Fruit fly (Drosophila melanogaster) whole organism, embryonic: ENCODE data around the gene CG14655.

Experiments used
- CG10321 ChIP-seq: fragments of 200-800 bp; sonication (Bioruptor generic); IDR thresholded peaks from 2 replicates; pipeline ENCODE4 v1.3.6; 2022; ENCODE audit warnings: missing biosample characterization, missing genetic modification characterization
- CG12744 ChIP-seq: fragments of 200-800 bp; sonication (Bioruptor generic); optimal IDR thresholded peaks from 2 replicates; lab custom pipeline; 2016; ENCODE audit warnings: missing biosample characterization, missing genetic modification characterization
- CG12769 ChIP-seq: fragments of 200-800 bp; sonication (Bioruptor generic); optimal IDR thresholded peaks from 2 replicates; lab custom pipeline; 2019; ENCODE audit warnings: missing biosample characterization, mild to moderate bottlenecking, missing genetic modification characterization, moderate library complexity
- CG14014 ChIP-seq: fragments of 200-800 bp; sonication (Bioruptor generic); IDR thresholded peaks from 2 replicates; pipeline ENCODE4 v1.3.6; 2022; ENCODE audit warnings: missing biosample characterization, missing genetic modification characterization
- CG15696 ChIP-seq: fragments of 200-800 bp; sonication (Bioruptor generic); optimal IDR thresholded peaks from 2 replicates; lab custom pipeline; 2019; ENCODE audit warnings: missing biosample characterization, mild to moderate bottlenecking, missing genetic modification characterization, moderate library complexity
- CG1602 ChIP-seq: fragments of 200-800 bp; sonication (Bioruptor generic); optimal IDR thresholded peaks from 3 replicates; lab custom pipeline; 2016; ENCODE audit warnings: missing biosample characterization, missing genetic modification characterization
- CG1647 ChIP-seq: fragments of 200-800 bp; sonication (Bioruptor generic); optimal IDR thresholded peaks from 3 replicates; lab custom pipeline; 2016; ENCODE audit warnings: missing biosample characterization, missing genetic modification characterization
- CG16779 ChIP-seq: fragments of 200-800 bp; sonication (Bioruptor generic); IDR thresholded peaks from 2 replicates; pipeline ENCODE4 v1.3.6; 2022; ENCODE audit warnings: missing biosample characterization, missing genetic modification characterization
- CG2199 ChIP-seq: fragments of 200-800 bp; sonication (Bioruptor generic); IDR thresholded peaks from 3 replicates; pipeline ENCODE4 v1.3.6; 2022; ENCODE audit warnings: missing biosample characterization, missing genetic modification characterization
- CG3281 ChIP-seq: fragments of 200-800 bp; sonication (Bioruptor generic); optimal IDR thresholded peaks from 3 replicates; lab custom pipeline; 2017; ENCODE audit warnings: missing biosample characterization, mild to moderate bottlenecking, missing genetic modification characterization
- CG34422 ChIP-seq: fragments of 200-800 bp; sonication (Bioruptor generic); IDR thresholded peaks from 3 replicates; pipeline ENCODE4 v1.3.6; 2022; ENCODE audit warnings: missing biosample characterization, missing genetic modification characterization
- CG4360 ChIP-seq: fragments of 200-800 bp; sonication (Bioruptor generic); IDR thresholded peaks from 2 replicates; pipeline ENCODE4 v1.3.6; 2022; ENCODE audit warnings: missing biosample characterization, missing genetic modification characterization
- CG5953 ChIP-seq: fragments of 200-800 bp; sonication (Bioruptor generic); IDR thresholded peaks from 2 replicates; pipeline ENCODE4 v1.3.6; 2022; ENCODE audit warnings: missing biosample characterization, missing genetic modification characterization
- Elba2 ChIP-seq: fragments of 200-800 bp; sonication (Bioruptor generic); optimal IDR thresholded peaks from 3 replicates; lab custom pipeline; 2016; ENCODE audit warnings: missing biosample characterization, missing genetic modification characterization
- Ets65A ChIP-seq: fragments of 200-800 bp; sonication (Bioruptor generic); peaks from one replicate; lab custom pipeline; 2016; ENCODE audit warnings: missing biosample characterization, missing genetic modification characterization
- HLH4C ChIP-seq: fragments of 200-800 bp; sonication (Bioruptor generic); IDR thresholded peaks from 3 replicates; pipeline ENCODE4 v1.3.6; 2022; ENCODE audit warnings: missing biosample characterization, missing genetic modification characterization; ENCODE audit not compliant: partially characterized antibody
- Lpt ChIP-seq: fragments of >200 bp; optimal IDR thresholded peaks from 2 replicates; lab custom pipeline; 2018; ENCODE audit warnings: missing biosample characterization, missing genetic modification characterization
- Scr ChIP-seq: fragments of 200-800 bp; sonication (Bioruptor generic); IDR thresholded peaks from 2 replicates; pipeline ENCODE4 v1.3.6; 2022; ENCODE audit warnings: missing biosample characterization, missing genetic modification characterization; ENCODE audit not compliant: partially characterized antibody
- Trl ChIP-seq, 3 experiments: fragments of >200 bp in 2 of 3; fragments of 200-800 bp in 1 of 3; sonication (Bioruptor generic) in 1 of 3; optimal IDR thresholded peaks; 2 replicates in 1 of 3; 3 replicates in 2 of 3; lab custom pipeline; 2016 to 2017; ENCODE audit warnings: missing biosample characterization in 1 of 3, missing genetic modification characterization in 1 of 3
- abd-A ChIP-seq: fragments of 200-800 bp; sonication (Bioruptor generic); optimal IDR thresholded peaks from 3 replicates; lab custom pipeline; 2019; ENCODE audit warnings: missing biosample characterization, mild to moderate bottlenecking, missing genetic modification characterization, moderate library complexity
- chinmo ChIP-seq: fragments of 200-800 bp; sonication (Bioruptor generic); IDR thresholded peaks from 4 replicates; pipeline ENCODE4 v1.3.6; 2022; ENCODE audit warnings: missing biosample characterization, missing genetic modification characterization; ENCODE audit not compliant: partially characterized antibody
- crol ChIP-seq: fragments of 200-800 bp; sonication (Bioruptor generic); IDR thresholded peaks from 2 replicates; pipeline ENCODE4 v1.3.6; 2022; ENCODE audit warnings: missing biosample characterization, missing genetic modification characterization
- ewg ChIP-seq: fragments of 200-800 bp; sonication (Bioruptor generic); optimal IDR thresholded peaks from 3 replicates; lab custom pipeline; 2017; ENCODE audit warnings: mild to moderate bottlenecking, missing biosample characterization, missing genetic modification reagents, missing genetic modification characterization
- fru ChIP-seq: fragments of >200 bp; optimal IDR thresholded peaks from 2 replicates; lab custom pipeline; 2017
- gce ChIP-seq: fragments of 200-800 bp; sonication (Bioruptor generic); IDR thresholded peaks from 3 replicates; pipeline ENCODE4 v1.3.6; 2022; ENCODE audit warnings: missing biosample characterization, missing genetic modification characterization
- hbn ChIP-seq: fragments of 200-800 bp; sonication (Bioruptor generic); IDR thresholded peaks from 2 replicates; pipeline ENCODE4 v1.3.6; 2022; ENCODE audit warnings: missing biosample characterization, missing genetic modification characterization; ENCODE audit not compliant: partially characterized antibody
- her ChIP-seq: fragments of 200-800 bp; sonication (Bioruptor generic); optimal IDR thresholded peaks from 2 replicates; lab custom pipeline; 2016; ENCODE audit warnings: missing biosample characterization, missing genetic modification characterization
- mirr ChIP-seq: fragments of 200-800 bp; sonication (Bioruptor generic); optimal IDR thresholded peaks from 3 replicates; lab custom pipeline; 2018; ENCODE audit warnings: missing biosample characterization, mild to moderate bottlenecking, missing genetic modification characterization
- onecut ChIP-seq: fragments of 200-800 bp; sonication (Bioruptor generic); IDR thresholded peaks from 2 replicates; pipeline ENCODE4 v1.3.6; 2022; ENCODE audit warnings: missing biosample characterization, missing genetic modification characterization
- pb ChIP-seq: fragments of 200-800 bp; sonication (Bioruptor generic); optimal IDR thresholded peaks from 3 replicates; lab custom pipeline; 2016; ENCODE audit warnings: missing biosample characterization, missing genetic modification characterization
- pum ChIP-seq: fragments of 200-800 bp; sonication (Bioruptor generic); optimal IDR thresholded peaks from 2 replicates; lab custom pipeline; 2016; ENCODE audit warnings: missing biosample characterization, missing genetic modification characterization
- row ChIP-seq: fragments of 200-800 bp; sonication (Bioruptor generic); IDR thresholded peaks from 3 replicates; pipeline ENCODE4 v1.3.6; 2022; ENCODE audit warnings: missing biosample characterization, missing genetic modification characterization
- salm ChIP-seq: fragments of 200-800 bp; sonication (Bioruptor generic); optimal IDR thresholded peaks from 2 replicates; lab custom pipeline; 2018; ENCODE audit warnings: missing biosample characterization, mild to moderate bottlenecking, missing genetic modification characterization
- seq ChIP-seq: fragments of 200-800 bp; sonication (Bioruptor generic); IDR thresholded peaks from 2 replicates; pipeline ENCODE4 v1.3.6; 2022; ENCODE audit warnings: missing biosample characterization, missing genetic modification characterization
- slou ChIP-seq: fragments of 200-800 bp; sonication (Bioruptor generic); optimal IDR thresholded peaks from 3 replicates; lab custom pipeline; 2016; ENCODE audit warnings: missing biosample characterization, missing genetic modification characterization
- sqz ChIP-seq: fragments of 200-800 bp; sonication (Bioruptor generic); optimal IDR thresholded peaks from 3 replicates; lab custom pipeline; 2018; ENCODE audit warnings: missing biosample characterization, mild to moderate bottlenecking, missing genetic modification characterization
- tap ChIP-seq: fragments of 200-800 bp; optimal IDR thresholded peaks from 3 replicates; lab custom pipeline; 2019; ENCODE audit warnings: missing biosample characterization, mild to moderate bottlenecking, missing genetic modification characterization, moderate library complexity
- ttk ChIP-seq: fragments of 200-800 bp; sonication (Bioruptor generic); IDR thresholded peaks from 2 replicates; pipeline ENCODE4 v2.1.2; 2022; ENCODE audit warnings: missing biosample characterization, missing genetic modification characterization
- tx ChIP-seq: fragments of 200-800 bp; sonication (Bioruptor generic); optimal IDR thresholded peaks from 2 replicates; lab custom pipeline; 2016; ENCODE audit warnings: missing biosample characterization, missing genetic modification characterization
- zen2 ChIP-seq: fragments of 200-800 bp; sonication (Bioruptor generic); IDR thresholded peaks from 3 replicates; pipeline ENCODE4 v1.3.6; 2022; ENCODE audit warnings: missing biosample characterization, missing genetic modification characterization; ENCODE audit not compliant: partially characterized antibody

CG14655 gene

DNA sequence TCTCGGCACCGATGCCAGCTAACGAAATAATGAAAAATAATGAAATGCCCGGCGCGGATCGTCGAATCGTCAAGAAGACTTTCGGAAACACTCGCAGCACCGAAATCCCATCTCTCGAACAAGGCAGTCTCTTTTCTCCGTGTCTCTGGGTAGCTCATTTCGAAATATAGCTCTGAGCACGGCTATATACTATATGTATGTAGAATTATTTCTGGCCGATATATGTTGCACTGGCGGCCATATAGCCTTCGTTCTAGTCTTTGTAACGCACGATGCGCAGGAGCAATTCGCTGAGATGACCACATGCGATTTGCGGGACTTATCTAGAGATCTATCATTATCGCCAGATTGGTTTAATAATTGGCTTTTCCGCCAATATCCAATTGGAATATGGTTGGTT lies at the start of gene CG14655:
TSS of gene CG14655 (minus strand) at position 41 of the 400 bp plus-strand sequence.
- 0 out of 2 replicates have a peak, but pooled peaks have one; percentile 8 for TF ChIP-seq CG10321 (GFP tag; lab: Robert Waterston, UW)
- no peak for TF ChIP-seq ewg
- no peak for TF ChIP-seq CG12744 (GFP tag; lab: Kevin White, UChicago)
- peak; percentile 1 for TF ChIP-seq Elba2 (GFP tag; lab: Kevin White, UChicago)
- 0 out of 4 replicates have a peak, but pooled peaks have one; percentile 68 for TF ChIP-seq chinmo (GFP tag; lab: Robert Waterston, UW)
- peak; percentile 71 for TF ChIP-seq Ets65A
- TF ChIP-seq Trl (optimal IDR thresholded peaks at IDR 0.05; lab: Kevin White, UChicago) = peak in 1 of 2 experiments; percentile 14
- no peak for TF ChIP-seq Trl (GFP tag; optimal IDR thresholded peaks at IDR 0.05; lab: Kevin White, UChicago)
- TF ChIP-seq row = 0 out of 3 replicates have a peak, but pooled peaks have one; percentile 5
- TF ChIP-seq, all 482 proteins: peak for 6

DNA sequence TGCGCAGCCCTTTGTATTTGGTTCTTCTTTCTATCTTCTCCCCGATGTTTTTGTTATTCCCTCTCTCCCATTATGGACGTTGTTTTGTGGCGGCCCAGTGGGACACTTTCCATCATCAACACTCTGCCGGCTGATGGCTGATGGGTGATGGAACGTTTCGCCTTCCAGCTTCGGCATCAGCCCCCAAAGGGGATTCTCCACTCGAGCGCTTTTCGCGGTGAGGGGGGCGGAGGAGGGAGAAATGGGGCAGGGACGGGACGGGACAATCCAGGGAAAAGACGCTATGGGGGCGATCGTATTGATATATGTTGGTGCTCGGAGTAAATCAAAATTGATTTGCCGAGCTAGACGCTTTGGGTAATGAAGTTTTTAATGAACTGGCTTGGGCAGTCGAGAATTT lies 45.1 kb upstream of the CG14655 start:
- no peak for TF ChIP-seq seq (GFP tag; lab: Robert Waterston, UW)
- peak; percentile 89 for TF ChIP-seq crol (GFP tag; lab: Robert Waterston, UW)
- TF ChIP-seq gce = no peak
- no peak for TF ChIP-seq fru
- TF ChIP-seq CG16779 (GFP tag; lab: Robert Waterston, UW) = no peak
- TF ChIP-seq CG12769 (tag; lab: Kevin White, UChicago) = peak; percentile 49
- no peak for TF ChIP-seq Scr (GFP tag; lab: Robert Waterston, UW)
- no peak for TF ChIP-seq pb (GFP tag; lab: Kevin White, UChicago)
- no peak for TF ChIP-seq CG14014 (GFP tag; lab: Robert Waterston, UW)
- TF ChIP-seq mirr = no peak
- TF ChIP-seq sqz (GFP tag; lab: Kevin White, UChicago) = no peak
- no peak for TF ChIP-seq CG5953 (GFP tag; lab: Robert Waterston, UW)
- TF ChIP-seq CG1647 (GFP tag; lab: Kevin White, UChicago) = no peak
- no peak for TF ChIP-seq tx (GFP tag; lab: Kevin White, UChicago)
- no peak for TF ChIP-seq pum (GFP tag; lab: Kevin White, UChicago)
- TF ChIP-seq ttk (GFP tag; lab: Robert Waterston, UW) = no peak
- no peak for TF ChIP-seq slou
- TF ChIP-seq CG4360 (GFP tag; lab: Robert Waterston, UW) = 0 out of 2 replicates have a peak, but pooled peaks have one; percentile 18
- TF ChIP-seq hbn (GFP tag; lab: Robert Waterston, UW) = no peak
- no peak for TF ChIP-seq Lpt
- TF ChIP-seq her = no peak
- TF ChIP-seq CG15696 = no peak
- TF ChIP-seq onecut (GFP tag; lab: Robert Waterston, UW) = no peak
- no peak for TF ChIP-seq zen2 (GFP tag; lab: Robert Waterston, UW)
- no peak for TF ChIP-seq HLH4C (GFP tag; lab: Robert Waterston, UW)
- no peak for TF ChIP-seq Trl (optimal IDR thresholded peaks at IDR 0.05; lab: Kevin White, UChicago)
- no peak for TF ChIP-seq Trl (GFP tag; optimal IDR thresholded peaks at IDR 0.05; lab: Kevin White, UChicago)
- TF ChIP-seq CG2199 = peak; percentile 71; the same call in 1 of the 3 replicates
- TF ChIP-seq tap = no peak
- TF ChIP-seq CG1602 = no peak
- no peak for TF ChIP-seq CG3281 (GFP tag; lab: Kevin White, UChicago)
- no peak for TF ChIP-seq abd-A
- TF ChIP-seq CG34422 (GFP tag; lab: Robert Waterston, UW) = 0 out of 3 replicates have a peak, but pooled peaks have one; percentile 17
- TF ChIP-seq salm = no peak
